Fruit fly (Drosophila melanogaster) whole organism, embryonic: ENCODE measurements around the gene Atat.
A peak's percentile ranks its signal among the peaks of the same experiment; 100 is the strongest.

ENCODE experiments used
- Bdp1 ChIP-seq: fragments of 200-800 bp; sonication (Bioruptor generic); optimal IDR thresholded peaks from 3 replicates; lab custom pipeline; 2016; ENCODE audit warnings: missing biosample characterization, missing genetic modification characterization
- CG10267 ChIP-seq: fragments of 200-800 bp; sonication (Bioruptor generic); optimal IDR thresholded peaks from 2 replicates; lab custom pipeline; 2018; ENCODE audit warnings: missing biosample characterization, mild to moderate bottlenecking, missing genetic modification characterization, moderate library complexity
- CG10979 ChIP-seq: fragments of 200-800 bp; sonication (Bioruptor generic); optimal IDR thresholded peaks from 2 replicates; lab custom pipeline; 2018; ENCODE audit warnings: missing biosample characterization, mild to moderate bottlenecking, missing genetic modification characterization, moderate library complexity
- CG11398 ChIP-seq: fragments of 200-800 bp; sonication (Bioruptor generic); optimal IDR thresholded peaks from 2 replicates; lab custom pipeline; 2016; ENCODE audit warnings: missing biosample characterization, missing genetic modification characterization
- CG11696 ChIP-seq: fragments of 200-800 bp; sonication (Bioruptor generic); IDR thresholded peaks from 2 replicates; pipeline ENCODE4 v1.3.6; 2022; ENCODE audit warnings: missing biosample characterization, missing genetic modification characterization
- CG13775 ChIP-seq: fragments of 200-800 bp; sonication (Bioruptor generic); optimal IDR thresholded peaks from 3 replicates; lab custom pipeline; 2017; ENCODE audit warnings: missing biosample characterization, mild to moderate bottlenecking, missing genetic modification characterization
- CG14860 ChIP-seq: fragments of 200-800 bp; sonication (Bioruptor generic); IDR thresholded peaks from 3 replicates; pipeline ENCODE4 v1.3.6; 2022; ENCODE audit warnings: missing biosample characterization, missing genetic modification characterization; ENCODE audit not compliant: partially characterized antibody
- CG15269 ChIP-seq: fragments of 200-800 bp; sonication (Bioruptor generic); optimal IDR thresholded peaks from 2 replicates; lab custom pipeline; 2018; ENCODE audit warnings: missing biosample characterization, mild to moderate bottlenecking, missing genetic modification characterization, moderate library complexity
- CG16863 ChIP-seq: fragments of 200-800 bp; sonication (Bioruptor generic); optimal IDR thresholded peaks from 3 replicates; lab custom pipeline; 2016; ENCODE audit warnings: missing biosample characterization, missing genetic modification characterization
- CG18262 ChIP-seq: fragments of 200-800 bp; optimal IDR thresholded peaks from 3 replicates; lab custom pipeline; 2019; ENCODE audit warnings: missing biosample characterization, mild to moderate bottlenecking, missing genetic modification characterization, moderate library complexity
- CG18619 ChIP-seq: fragments of 200-800 bp; sonication (Bioruptor generic); optimal IDR thresholded peaks from 3 replicates; lab custom pipeline; 2017; ENCODE audit warnings: missing biosample characterization, mild to moderate bottlenecking, missing genetic modification characterization
- CG2875 ChIP-seq: fragments of 200-800 bp; sonication (Bioruptor generic); optimal IDR thresholded peaks from 2 replicates; lab custom pipeline; 2017; ENCODE audit warnings: missing biosample characterization, mild to moderate bottlenecking, missing genetic modification characterization, missing genetic modification reagents
- CG34224 ChIP-seq: fragments of 200-800 bp; sonication (Bioruptor generic); IDR thresholded peaks from 3 replicates; pipeline ENCODE4 v1.3.6; 2022; ENCODE audit warnings: missing biosample characterization, missing genetic modification characterization; ENCODE audit not compliant: partially characterized antibody
- CG4328 ChIP-seq: fragments of 200-800 bp; sonication (Bioruptor generic); optimal IDR thresholded peaks from 3 replicates; lab custom pipeline; 2017; ENCODE audit warnings: missing biosample characterization, missing genetic modification reagents, missing genetic modification characterization
- CG4360 ChIP-seq: fragments of 200-800 bp; sonication (Bioruptor generic); IDR thresholded peaks from 2 replicates; pipeline ENCODE4 v1.3.6; 2022; ENCODE audit warnings: missing biosample characterization, missing genetic modification characterization
- CG6254 ChIP-seq: fragments of 200-800 bp; sonication (Bioruptor generic); optimal IDR thresholded peaks from 3 replicates; lab custom pipeline; 2017; ENCODE audit warnings: mild to moderate bottlenecking, missing biosample characterization, missing genetic modification reagents, missing genetic modification characterization
- CG6813 ChIP-seq: fragments of 200-800 bp; sonication (Bioruptor generic); optimal IDR thresholded peaks from 2 replicates; lab custom pipeline; 2017; ENCODE audit warnings: missing biosample characterization, missing genetic modification characterization, mild to moderate bottlenecking, moderate library complexity, missing genetic modification reagents
- CG7987 ChIP-seq: fragments of 200-800 bp; sonication (Bioruptor generic); optimal IDR thresholded peaks from 2 replicates; lab custom pipeline; 2018; ENCODE audit warnings: missing biosample characterization, mild to moderate bottlenecking, missing genetic modification characterization, moderate library complexity
- CG9797 ChIP-seq: fragments of 200-800 bp; sonication (Bioruptor generic); optimal IDR thresholded peaks from 3 replicates; lab custom pipeline; 2018; ENCODE audit warnings: missing biosample characterization, mild to moderate bottlenecking, missing genetic modification characterization
- Dek ChIP-seq: fragments of 200-800 bp; sonication (Bioruptor generic); optimal IDR thresholded peaks from 3 replicates; lab custom pipeline; 2019; ENCODE audit warnings: missing biosample characterization, mild to moderate bottlenecking, missing genetic modification characterization, moderate library complexity
- H15 ChIP-seq: fragments of 200-800 bp; sonication (Bioruptor generic); IDR thresholded peaks from 3 replicates; pipeline ENCODE4 v1.3.6; 2022; ENCODE audit warnings: missing biosample characterization, missing genetic modification characterization
- Lim3 ChIP-seq: fragments of 200-800 bp; sonication (Bioruptor generic); IDR thresholded peaks from 2 replicates; pipeline ENCODE4 v1.3.6; 2022; ENCODE audit warnings: missing biosample characterization, missing genetic modification characterization
- NfI ChIP-seq: fragments of 200-800 bp; sonication (Bioruptor generic); optimal IDR thresholded peaks from 3 replicates; lab custom pipeline; 2018; ENCODE audit warnings: missing biosample characterization, mild to moderate bottlenecking, missing genetic modification characterization, moderate library complexity
- Poxn ChIP-seq: fragments of 200-800 bp; sonication (Bioruptor generic); IDR thresholded peaks from 2 replicates; pipeline ENCODE4 v1.3.6; 2022; ENCODE audit warnings: missing biosample characterization, missing genetic modification characterization
- Six4 ChIP-seq: fragments of 200-800 bp; sonication (Bioruptor generic); optimal IDR thresholded peaks from 2 replicates; lab custom pipeline; 2016; ENCODE audit warnings: missing biosample characterization, missing genetic modification characterization
- Sox100B ChIP-seq: fragments of 200-800 bp; sonication (Bioruptor generic); optimal IDR thresholded peaks from 3 replicates; lab custom pipeline; 2018; ENCODE audit warnings: missing biosample characterization, mild to moderate bottlenecking, missing genetic modification characterization
- Sox102F ChIP-seq: fragments of 200-800 bp; sonication (Bioruptor generic); optimal IDR thresholded peaks from 2 replicates; lab custom pipeline; 2018; ENCODE audit warnings: missing biosample characterization, mild to moderate bottlenecking, missing genetic modification characterization, moderate library complexity
- Sry-δ ChIP-seq: fragments of 200-800 bp; sonication (Bioruptor generic); optimal IDR thresholded peaks from 2 replicates; lab custom pipeline; 2016; ENCODE audit warnings: missing biosample characterization, missing genetic modification characterization
- Xrp1 ChIP-seq: fragments of 200-800 bp; sonication (Bioruptor generic); IDR thresholded peaks from 2 replicates; pipeline ENCODE4 v1.3.6; 2022; ENCODE audit warnings: missing biosample characterization, missing genetic modification characterization
- aop ChIP-seq: fragments of 200-800 bp; sonication (Bioruptor generic); IDR thresholded peaks from 2 replicates; pipeline ENCODE4 v1.3.6; 2022; ENCODE audit warnings: missing biosample characterization, missing genetic modification characterization
- ap ChIP-seq: fragments of 200-800 bp; sonication (Bioruptor generic); IDR thresholded peaks from 2 replicates; pipeline ENCODE4 v1.3.6; 2022; ENCODE audit warnings: missing biosample characterization, missing genetic modification characterization
- dan ChIP-seq: fragments of 200-800 bp; sonication (Bioruptor generic); IDR thresholded peaks from 2 replicates; pipeline ENCODE4 v1.3.6; 2022; ENCODE audit warnings: missing biosample characterization, missing genetic modification characterization
- dati ChIP-seq: fragments of 200-800 bp; sonication (Bioruptor generic); IDR thresholded peaks from 2 replicates; pipeline ENCODE4 v1.3.6; 2022; ENCODE audit warnings: missing biosample characterization, missing genetic modification characterization
- dimm ChIP-seq: fragments of 200-800 bp; sonication (Bioruptor generic); IDR thresholded peaks from 2 replicates; pipeline ENCODE4 v1.3.6; 2022; ENCODE audit warnings: missing biosample characterization, missing genetic modification characterization
- disco-r ChIP-seq: fragments of 200-800 bp; sonication (Bioruptor generic); optimal IDR thresholded peaks from 2 replicates; lab custom pipeline; 2016; ENCODE audit warnings: missing biosample characterization, missing genetic modification characterization
- gsb ChIP-seq: fragments of 200-800 bp; sonication (Bioruptor generic); IDR thresholded peaks from 2 replicates; pipeline ENCODE4 v1.3.6; 2022; ENCODE audit warnings: missing biosample characterization, missing genetic modification characterization
- hb ChIP-seq: fragments of 200-800 bp; sonication (Bioruptor generic); IDR thresholded peaks from 3 replicates; pipeline ENCODE4 v1.3.6; 2022; ENCODE audit warnings: missing biosample characterization, missing genetic modification characterization; ENCODE audit not compliant: partially characterized antibody
- hbn ChIP-seq: fragments of 200-800 bp; sonication (Bioruptor generic); IDR thresholded peaks from 2 replicates; pipeline ENCODE4 v1.3.6; 2022; ENCODE audit warnings: missing biosample characterization, missing genetic modification characterization; ENCODE audit not compliant: partially characterized antibody
- lov ChIP-seq, 2 experiments: fragments of 200-800 bp in 1 of 2; fragments of >200 bp in 1 of 2; sonication (Bioruptor generic) in 1 of 2; IDR thresholded peaks in 1 of 2; optimal IDR thresholded peaks in 1 of 2; 2 replicates in 1 of 2; 3 replicates in 1 of 2; pipeline versions ENCODE4 v1.3.6 to Lab custom; 2017 to 2022; ENCODE audit warnings: missing biosample characterization in 1 of 2, missing genetic modification characterization in 1 of 2
- nau ChIP-seq: fragments of 200-800 bp; sonication (Bioruptor generic); optimal IDR thresholded peaks from 3 replicates; lab custom pipeline; 2017; ENCODE audit warnings: missing biosample characterization, mild to moderate bottlenecking, missing genetic modification characterization, missing genetic modification reagents
- nmo ChIP-seq: fragments of 200-800 bp; sonication (Bioruptor generic); optimal IDR thresholded peaks from 2 replicates; lab custom pipeline; 2018; ENCODE audit warnings: missing biosample characterization, mild to moderate bottlenecking, missing genetic modification characterization, moderate library complexity
- peb ChIP-seq: fragments of 200-800 bp; sonication (Bioruptor generic); IDR thresholded peaks from 2 replicates; pipeline ENCODE4 v1.3.6; 2022; ENCODE audit warnings: missing biosample characterization, missing genetic modification characterization
- rib ChIP-seq: fragments of 200-800 bp; sonication (Bioruptor generic); IDR thresholded peaks from 2 replicates; pipeline ENCODE4 v1.3.6; 2022; ENCODE audit warnings: missing biosample characterization, missing genetic modification characterization
- run ChIP-seq: fragments of 200-800 bp; sonication (Bioruptor generic); optimal IDR thresholded peaks from 3 replicates; lab custom pipeline; 2018; ENCODE audit warnings: missing biosample characterization, mild to moderate bottlenecking, missing genetic modification characterization
- shn ChIP-seq: fragments of 200-800 bp; sonication (Bioruptor generic); optimal IDR thresholded peaks from 3 replicates; lab custom pipeline; 2016; ENCODE audit warnings: missing biosample characterization, missing genetic modification characterization
- slbo ChIP-seq: fragments of 200-800 bp; sonication (Bioruptor generic); IDR thresholded peaks from 2 replicates; pipeline ENCODE4 v1.3.6; 2022; ENCODE audit warnings: missing biosample characterization, missing genetic modification characterization
- sr ChIP-seq: fragments of 200-800 bp; sonication (Bioruptor generic); IDR thresholded peaks from 3 replicates; pipeline ENCODE4 v1.3.6; 2022; ENCODE audit warnings: missing biosample characterization, missing genetic modification characterization
- tap ChIP-seq: fragments of 200-800 bp; optimal IDR thresholded peaks from 3 replicates; lab custom pipeline; 2019; ENCODE audit warnings: missing biosample characterization, mild to moderate bottlenecking, missing genetic modification characterization, moderate library complexity
- wdn ChIP-seq: fragments of 200-800 bp; sonication (Bioruptor generic); IDR thresholded peaks from 2 replicates; pipeline ENCODE4 v1.3.6; 2022; ENCODE audit warnings: missing biosample characterization, missing genetic modification characterization

Atat gene

dm6 chr3L:9426656-9427294 lies at the start of gene Atat, which contains the start of gene Shc (continued):
- TF ChIP-seq Xrp1 (peak; percentile 99), CG6813 (GFP tag; lab: Kevin White, UChicago) (peak; percentile 96), Poxn (GFP tag; lab: Robert Waterston, UW) (peak; percentile 99), CG2875 (GFP tag; lab: Kevin White, UChicago) (peak; percentile 95), hbn (GFP tag; lab: Robert Waterston, UW) (peak; percentile 83), Lim3 (GFP tag; lab: Robert Waterston, UW) (peak; percentile 99), Bdp1 (GFP tag; lab: Kevin White, UChicago) (peak; percentile 95), CG10979 (tag; lab: Kevin White, UChicago) (peak; percentile 97), CG4328 (peak; percentile 97), Sox100B (GFP tag; lab: Kevin White, UChicago) (peak; percentile 90), CG16863 (GFP tag; lab: Kevin White, UChicago) (peak; percentile 99), CG34224 (GFP tag; lab: Robert Waterston, UW) (peak; percentile 86), run (peak; percentile 94), CG15269 (tag; lab: Kevin White, UChicago) (peak; percentile 99), ap (GFP tag; lab: Robert Waterston, UW) (peak; percentile 99), rib (peak; percentile 99), CG18262 (tag; lab: Kevin White, UChicago) (peak; percentile 96), nmo (GFP tag; lab: Kevin White, UChicago) (peak; percentile 99), slbo (GFP tag; lab: Robert Waterston, UW) (peak; percentile 100), gsb (GFP tag; lab: Robert Waterston, UW) (peak; percentile 99), Sox102F (GFP tag; lab: Kevin White, UChicago) (peak; percentile 99), peb (GFP tag; lab: Robert Waterston, UW) (peak; percentile 99), dati (GFP tag; lab: Robert Waterston, UW) (peak; percentile 96), shn (GFP tag; lab: Kevin White, UChicago) (peak; percentile 100), sr (GFP tag; lab: Robert Waterston, UW) (peak; percentile 95), CG11696 (GFP tag; lab: Robert Waterston, UW) (peak; percentile 95), dimm (GFP tag; lab: Robert Waterston, UW) (peak; percentile 98), dan (GFP tag; lab: Robert Waterston, UW) (peak; percentile 99), hb (GFP tag; lab: Robert Waterston, UW) (peak; percentile 86), lov (optimal IDR thresholded peaks at IDR 0.05; lab: Kevin White, UChicago) (no peak), lov (GFP tag; IDR thresholded peaks at IDR 0.05; lab: Robert Waterston, UW) (peak; percentile 99), Sry-δ (GFP tag; lab: Kevin White, UChicago) (peak; percentile 100), H15 (GFP tag; lab: Robert Waterston, UW) (peak; percentile 100), CG13775 (peak; percentile 99), aop (GFP tag; lab: Robert Waterston, UW) (peak; percentile 98), CG11398 (GFP tag; lab: Kevin White, UChicago) (peak; percentile 99), nau (GFP tag; lab: Kevin White, UChicago) (peak; percentile 95), CG7987 (GFP tag; lab: Kevin White, UChicago) (peak; percentile 95), CG9797 (peak; percentile 100), Six4 (GFP tag; lab: Kevin White, UChicago) (peak; percentile 99), disco-r (peak; percentile 99), NfI (GFP tag; lab: Kevin White, UChicago) (peak; percentile 99), CG18619 (peak; percentile 99), CG6254 (peak; percentile 90), CG4360 (GFP tag; lab: Robert Waterston, UW) (peak; percentile 87), CG14860 (peak; percentile 91), tap (tag; lab: Kevin White, UChicago) (peak; percentile 95), CG10267 (tag; lab: Kevin White, UChicago) (peak; percentile 92), wdn (GFP tag; lab: Robert Waterston, UW) (peak; percentile 99), Dek (tag; lab: Kevin White, UChicago) (peak; percentile 99)
